Fruit fly (Drosophila melanogaster): ENCODE measurements around the gene CG13891.

The CG13891 gene

dm6 chr3L:385095-385494 lies 48.6 kb downstream of the CG13891 start:
- TF ChIP-seq h (GFP tag; optimal IDR thresholded peaks at IDR 0.05) (peak; percentile 4), rgr (GFP tag; optimal IDR thresholded peaks at IDR 0.05) (peak; percentile 3), foxo (GFP tag; optimal IDR thresholded peaks at IDR 0.05) (peak in 1 of 2 experiments; percentile 16), brk (GFP tag; optimal IDR thresholded peaks at IDR 0.05) (no peak), Rel (GFP tag; optimal IDR thresholded peaks at IDR 0.05) (no peak), Rel (tag; optimal IDR thresholded peaks at IDR 0.05) (no peak), br (GFP tag; optimal IDR thresholded peaks at IDR 0.05) (peak; percentile 11), OdsH (GFP tag; optimal IDR thresholded peaks at IDR 0.05) (peak; percentile 3), Vsx2 (GFP tag; optimal IDR thresholded peaks at IDR 0.05; ENCODE audit: partially characterized antibody) (no peak), Dif (GFP tag; optimal IDR thresholded peaks at IDR 0.05; ENCODE audit: partially characterized antibody) (no peak)
